Fruit fly (Drosophila melanogaster): ENCODE measurements around the gene CG9173.

- no peak for TF ChIP-seq Crg-1 (GFP tag; optimal IDR thresholded peaks at IDR 0.05)
- no peak for TF ChIP-seq CG7045 (GFP tag; optimal IDR thresholded peaks at IDR 0.05)
- TF ChIP-seq tj (GFP tag; optimal IDR thresholded peaks at IDR 0.05) = peak; percentile 40
- TF ChIP-seq pad (GFP tag; optimal IDR thresholded peaks at IDR 0.05) = no peak
- TF ChIP-seq toe (GFP tag; optimal IDR thresholded peaks at IDR 0.05) = no peak
- TF ChIP-seq CG12768 (GFP tag; optimal IDR thresholded peaks at IDR 0.05) = no peak
- TF ChIP-seq cic (GFP tag; optimal IDR thresholded peaks at IDR 0.05) = no peak
- TF ChIP-seq Mnt (GFP tag; optimal IDR thresholded peaks at IDR 0.05) = no peak
These were observed 48.7 kb downstream of the CG9173 start for dm6 chr3L:1374438-1375133.
